Worm (Caenorhabditis elegans) whole organism, midembryonic: ENCODE results near the gene F54H12.4.

Source experiments
- T22C8.4 ChIP-seq: fragments of 200-800 bp; sonication (Bioruptor generic); IDR thresholded peaks from 2 replicates; pipeline ENCODE4 v1.3.6; 2022; ENCODE audit warnings: missing genetic modification characterization, missing compliant biosample characterization
- cog-1 ChIP-seq: sonication (generic microtip); optimal IDR thresholded peaks from 2 replicates; lab custom pipeline; 2016; ENCODE audit warnings: missing genetic modification characterization, missing compliant biosample characterization
- flt-1 ChIP-seq: fragments of 200-800 bp; sonication (Bioruptor generic); IDR thresholded peaks from 2 replicates; pipeline ENCODE4 v1.3.6; 2022; ENCODE audit warnings: missing genetic modification characterization, missing compliant biosample characterization
- med-1 ChIP-seq: sonication (generic microtip); optimal IDR thresholded peaks from 2 replicates; lab custom pipeline; 2017; ENCODE audit warnings: missing genetic modification characterization, mild to moderate bottlenecking, missing compliant biosample characterization, antibody characterized with exemption, missing genetic modification reagents; ENCODE audit not compliant: insufficient read depth
- ref-1 ChIP-seq: fragments of 200-800 bp; sonication (Bioruptor generic); conservative IDR thresholded peaks from 2 replicates; pipeline ENCODE4 v1.3.6; 2022; ENCODE audit warnings: missing genetic modification reagents, missing genetic modification characterization, missing compliant biosample characterization
- ztf-23 ChIP-seq: fragments of 200-800 bp; sonication (Bioruptor generic); IDR thresholded peaks from 2 replicates; pipeline ENCODE4 v1.3.6; 2022; ENCODE audit warnings: missing genetic modification reagents, missing genetic modification characterization, missing compliant biosample characterization

DNA sequence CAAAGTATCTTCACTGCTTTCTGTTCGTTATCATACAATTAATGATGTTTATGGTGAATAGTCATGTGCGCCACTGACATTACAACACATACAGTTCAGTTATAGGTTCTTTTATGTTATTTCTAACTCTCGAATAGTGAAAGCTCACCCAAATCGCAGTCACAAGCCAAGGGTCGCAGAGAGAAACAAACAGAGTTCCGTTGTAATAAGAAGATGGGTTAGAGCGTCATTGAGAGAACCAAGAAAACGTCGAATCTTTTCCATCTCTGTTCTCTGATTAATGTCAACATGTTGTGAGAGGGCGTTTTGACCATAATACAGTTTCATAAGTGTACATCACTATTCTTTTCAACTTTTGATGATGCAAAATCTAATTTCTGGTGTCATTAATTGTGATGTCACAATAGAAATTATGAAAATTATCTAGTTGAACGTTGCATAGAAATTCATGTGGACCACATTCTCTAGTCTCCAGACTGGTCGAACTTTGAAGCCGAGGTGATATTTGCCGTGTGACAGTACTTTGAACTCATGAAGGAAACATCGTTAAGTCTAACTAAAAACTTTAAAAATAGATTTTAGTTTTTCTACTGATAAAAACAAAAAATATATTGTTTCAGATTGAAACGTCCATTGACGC lies 11.5 kb upstream of the F54H12.4 start:
- TF ChIP-seq flt-1 (no peak), ref-1 (no peak), T22C8.4 (no peak), cog-1 (tag; lab: Kevin White, UChicago) (no peak), ztf-23 (GFP tag; lab: Robert Waterston, UW) (no peak), med-1 (GFP tag; lab: Kevin White, UChicago) (no peak)
